Worm (Caenorhabditis elegans) whole organism, early embryonic: ENCODE results near the gene Y6E2A.1.

ENCODE experiments used
- F13C5.2 ChIP-seq: sonication (generic microtip); optimal IDR thresholded peaks from 2 replicates; lab custom pipeline; 2017; ENCODE audit warnings: mild to moderate bottlenecking, missing genetic modification characterization, inconsistent platforms, missing compliant biosample characterization
- ama-1 ChIP-seq: fragments of 150-350 bp; optimal IDR thresholded peaks from 2 replicates; lab custom pipeline; 2014

DNA sequence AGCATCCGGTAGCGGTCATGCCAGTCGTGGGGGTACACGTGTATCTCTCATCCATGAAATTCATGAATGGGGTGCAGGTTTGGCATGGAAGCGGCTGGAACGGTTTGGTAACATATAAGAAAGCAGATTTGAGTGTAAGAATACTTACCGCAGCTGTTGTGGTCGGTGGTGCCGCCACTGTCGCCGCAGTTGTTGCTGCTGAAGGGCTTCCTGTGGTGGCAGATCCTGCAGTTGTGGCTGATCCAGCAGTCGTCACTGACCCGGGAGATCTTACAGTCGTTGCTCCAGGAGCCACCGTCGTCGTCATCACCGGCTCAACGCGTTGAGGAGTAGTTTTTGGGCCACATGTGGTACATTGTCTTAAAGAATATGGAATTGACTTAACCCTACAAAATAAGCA is 22.7 kb upstream of the Y6E2A.1 start:
- no peak for TF ChIP-seq F13C5.2 (tag; lab: Kevin White, UChicago)
- no peak for TF ChIP-seq ama-1
